Worm (Caenorhabditis elegans) whole organism, mixed stage, embryonic: ENCODE results near the gene eel-1.

Experiments used
- elt-3 ChIP-seq: fragments of 150-350 bp; optimal IDR thresholded peaks from 2 replicates; lab custom pipeline; 2014; ENCODE audit warnings: missing biosample characterization, missing genetic modification characterization
- lsy-2 ChIP-seq: fragments of 150-350 bp; optimal IDR thresholded peaks from 2 replicates; lab custom pipeline; 2014; ENCODE audit warnings: missing biosample characterization, missing genetic modification characterization
- mab-5 ChIP-seq: fragments of 150-350 bp; optimal IDR thresholded peaks from 2 replicates; lab custom pipeline; 2014; ENCODE audit warnings: missing biosample characterization, missing genetic modification characterization
- nhr-12 ChIP-seq: fragments of 150-350 bp; optimal IDR thresholded peaks from 2 replicates; lab custom pipeline; 2014; ENCODE audit warnings: missing biosample characterization, missing genetic modification characterization
- nhr-237 ChIP-seq: fragments of 150-350 bp; optimal IDR thresholded peaks from 2 replicates; lab custom pipeline; 2014; ENCODE audit warnings: missing biosample characterization, missing genetic modification characterization
- nhr-28 ChIP-seq: fragments of 150-350 bp; optimal IDR thresholded peaks from 2 replicates; lab custom pipeline; 2014; ENCODE audit warnings: missing biosample characterization, missing genetic modification characterization
- snpc-4 ChIP-seq: fragments of 150-350 bp; optimal IDR thresholded peaks from 2 replicates; lab custom pipeline; 2014; ENCODE audit warnings: missing biosample characterization, missing genetic modification characterization

- TF ChIP-seq nhr-12 (no peak), elt-3 (tag; lab: Kevin White, UChicago) (no peak), lsy-2 (tag; lab: Kevin White, UChicago) (no peak), nhr-237 (tag; lab: Kevin White, UChicago) (no peak), nhr-28 (no peak), snpc-4 (tag; lab: Kevin White, UChicago) (no peak), mab-5 (tag; lab: Kevin White, UChicago) (no peak)
Measured at ce11 chrIV:3037932-3038331, 12.0 kb downstream of the eel-1 start.
